Fruit fly (Drosophila melanogaster): ENCODE measurements around the gene CG10359.

Gene CG10359

dm6 chr3L:3616344-3616743 is 4.4 kb downstream of the CG10359 start (continued):
- TF ChIP-seq Hr4 (GFP tag; optimal IDR thresholded peaks at IDR 0.05) (peak; percentile 12), dsx (GFP tag; optimal IDR thresholded peaks at IDR 0.05; ENCODE audit: poor library complexity, severe bottlenecking) (peak; percentile 12), Smox (GFP tag; optimal IDR thresholded peaks at IDR 0.05) (peak; percentile 35), cyc (GFP tag; optimal IDR thresholded peaks at IDR 0.05) (peak; percentile 83), CG3032 (tag; optimal IDR thresholded peaks at IDR 0.05) (peak; percentile 45), Gug (GFP tag; IDR thresholded peaks at IDR 0.05) (no peak), CG34406 (GFP tag; optimal IDR thresholded peaks at IDR 0.05) (peak; percentile 9), CG9139 (GFP tag; optimal IDR thresholded peaks at IDR 0.05) (no peak), Lpt (GFP tag; optimal IDR thresholded peaks at IDR 0.05) (no peak), CG32006 (GFP tag; optimal IDR thresholded peaks at IDR 0.05) (no peak), CG10669 (GFP tag; optimal IDR thresholded peaks at IDR 0.05) (peak; percentile 2), CG11902 (GFP tag; optimal IDR thresholded peaks at IDR 0.05) (peak; percentile 58), Met (GFP tag; optimal IDR thresholded peaks at IDR 0.05) (peak; percentile 76), CG8632 (GFP tag; optimal IDR thresholded peaks at IDR 0.05) (no peak), acj6 (GFP tag; optimal IDR thresholded peaks at IDR 0.05) (peak; percentile 50), OdsH (GFP tag; optimal IDR thresholded peaks at IDR 0.05) (peak; percentile 62), vri (GFP tag; optimal IDR thresholded peaks at IDR 0.05) (no peak), CG15336 (GFP tag; IDR thresholded peaks at IDR 0.05) (no peak), ss (GFP tag; optimal IDR thresholded peaks at IDR 0.05) (no peak), CG6792 (GFP tag; optimal IDR thresholded peaks at IDR 0.05) (peak; percentile 51), CG11294 (GFP tag; IDR thresholded peaks at IDR 0.05) (no peak), Eip78C (GFP tag) (peak; percentile 81), lz (GFP tag; optimal IDR thresholded peaks at IDR 0.05) (peak; percentile 80), CG6808 (GFP tag; optimal IDR thresholded peaks at IDR 0.05) (peak; percentile 11)

- TF ChIP-seq CG8119 (GFP tag; IDR thresholded peaks at IDR 0.05) (peak; percentile 77; the same call in 2 of the 3 replicates), CG6854 (GFP tag; optimal IDR thresholded peaks at IDR 0.05) (peak; percentile 77), CG31627 (GFP tag; optimal IDR thresholded peaks at IDR 0.05) (peak; percentile 89), fd85E (GFP tag; optimal IDR thresholded peaks at IDR 0.05) (no peak), Hr4 (GFP tag; optimal IDR thresholded peaks at IDR 0.05) (peak; percentile 77), spab (GFP tag; optimal IDR thresholded peaks at IDR 0.05) (peak; percentile 75), Eip75B (GFP tag; optimal IDR thresholded peaks at IDR 0.05) (peak; percentile 87), Sox102F (GFP tag; optimal IDR thresholded peaks at IDR 0.05) (peak; percentile 90), Smox (GFP tag; optimal IDR thresholded peaks at IDR 0.05) (peak; percentile 88), Sox14 (GFP tag; optimal IDR thresholded peaks at IDR 0.05) (peak; percentile 90), Met (GFP tag; optimal IDR thresholded peaks at IDR 0.05) (peak; percentile 92), CG11902 (GFP tag; optimal IDR thresholded peaks at IDR 0.05) (peak; percentile 71), Eip93F (GFP tag; optimal IDR thresholded peaks at IDR 0.05) (peak; percentile 47), CG6792 (GFP tag; optimal IDR thresholded peaks at IDR 0.05) (peak; percentile 82), ss (GFP tag; optimal IDR thresholded peaks at IDR 0.05) (peak; percentile 74 to 78), salr (GFP tag; optimal IDR thresholded peaks at IDR 0.05) (peak; percentile 53 to 62), Lpt (GFP tag; optimal IDR thresholded peaks at IDR 0.05) (peak; percentile 62), CG8632 (GFP tag; optimal IDR thresholded peaks at IDR 0.05) (peak; percentile 80), CG4318 (GFP tag; optimal IDR thresholded peaks at IDR 0.05) (peak; percentile 39), Hr39 (GFP tag; optimal IDR thresholded peaks at IDR 0.05) (peak; percentile 90), dac (GFP tag; optimal IDR thresholded peaks at IDR 0.05) (peak; percentile 30), CG15336 (GFP tag; IDR thresholded peaks at IDR 0.05) (peak; percentile 78), CG11294 (GFP tag; IDR thresholded peaks at IDR 0.05) (peak; percentile 36; the same call in 1 of the 2 replicates), CG16779 (tag; optimal IDR thresholded peaks at IDR 0.05) (no peak), Sox15 (GFP tag; optimal IDR thresholded peaks at IDR 0.05) (peak; percentile 46), fkh (GFP tag; optimal IDR thresholded peaks at IDR 0.05) (peak; percentile 55), Blimp-1 (GFP tag; optimal IDR thresholded peaks at IDR 0.05) (peak; percentile 59), CG32006 (GFP tag; optimal IDR thresholded peaks at IDR 0.05) (peak; percentile 84), CG9139 (GFP tag; optimal IDR thresholded peaks at IDR 0.05) (peak; percentile 45), CG10669 (GFP tag; optimal IDR thresholded peaks at IDR 0.05) (peak; percentile 78), Ets21C (GFP tag; optimal IDR thresholded peaks at IDR 0.05) (peak; percentile 80), Hr38 (GFP tag; optimal IDR thresholded peaks at IDR 0.05) (no peak), Eip78C (GFP tag) (peak; percentile 95), achi (GFP tag; optimal IDR thresholded peaks at IDR 0.05) (peak; percentile 83), CG34406 (GFP tag; optimal IDR thresholded peaks at IDR 0.05) (peak; percentile 83), esn (GFP tag; optimal IDR thresholded peaks at IDR 0.05) (peak; percentile 92), eg (GFP tag; IDR thresholded peaks at IDR 0.05) (peak; percentile 72), net (GFP tag; optimal IDR thresholded peaks at IDR 0.05) (peak; percentile 76), CG3919 (GFP tag; optimal IDR thresholded peaks at IDR 0.05) (peak; percentile 83)
These were observed 5.3 kb downstream of the CG10359 start for dm6 chr3L:3617252-3617651.
